Fruit fly (Drosophila melanogaster) whole organism, embryonic: Measurements from ENCODE around the gene CG9919.

Experiments used
- CG10267 ChIP-seq: fragments of 200-800 bp; sonication (Bioruptor generic); optimal IDR thresholded peaks from 2 replicates; lab custom pipeline; 2018; ENCODE audit warnings: missing biosample characterization, mild to moderate bottlenecking, missing genetic modification characterization, moderate library complexity
- CG10654 ChIP-seq: fragments of 200-800 bp; sonication (Bioruptor generic); optimal IDR thresholded peaks from 2 replicates; lab custom pipeline; 2016; ENCODE audit warnings: missing biosample characterization, missing genetic modification characterization
- CG13123 ChIP-seq: fragments of 200-800 bp; sonication (Bioruptor generic); optimal IDR thresholded peaks from 2 replicates; lab custom pipeline; 2016; ENCODE audit warnings: missing biosample characterization, missing genetic modification characterization
- CG14441 ChIP-seq: fragments of 200-800 bp; sonication (Bioruptor generic); IDR thresholded peaks from 2 replicates; pipeline ENCODE4 v1.3.6; 2022; ENCODE audit warnings: missing biosample characterization, missing genetic modification characterization
- CG14860 ChIP-seq: fragments of 200-800 bp; sonication (Bioruptor generic); IDR thresholded peaks from 3 replicates; pipeline ENCODE4 v1.3.6; 2022; ENCODE audit warnings: missing biosample characterization, missing genetic modification characterization; ENCODE audit not compliant: partially characterized antibody
- CG15073 ChIP-seq: fragments of 200-800 bp; sonication (Bioruptor generic); optimal IDR thresholded peaks from 2 replicates; lab custom pipeline; 2016; ENCODE audit warnings: missing biosample characterization, missing genetic modification characterization
- CG17359 ChIP-seq: fragments of 200-800 bp; sonication (Bioruptor generic); optimal IDR thresholded peaks from 3 replicates; lab custom pipeline; 2018; ENCODE audit warnings: missing biosample characterization, mild to moderate bottlenecking, missing genetic modification characterization, moderate library complexity
- CG3726 ChIP-seq: fragments of 200-800 bp; sonication (Bioruptor generic); IDR thresholded peaks from 3 replicates; pipeline ENCODE4, ENCODE4 v1.3.6; 2022; ENCODE audit warnings: missing biosample characterization, missing genetic modification characterization
- CG3847 ChIP-seq: fragments of 200-800 bp; sonication (Bioruptor generic); IDR thresholded peaks from 2 replicates; pipeline ENCODE4 v1.3.6; 2022; ENCODE audit warnings: missing biosample characterization, missing genetic modification characterization
- CG4282 ChIP-seq: fragments of 200-800 bp; sonication (Bioruptor generic); optimal IDR thresholded peaks from 2 replicates; lab custom pipeline; 2016; ENCODE audit warnings: missing biosample characterization, missing genetic modification characterization
- CG4328 ChIP-seq: fragments of 200-800 bp; sonication (Bioruptor generic); optimal IDR thresholded peaks from 3 replicates; lab custom pipeline; 2017; ENCODE audit warnings: missing biosample characterization, missing genetic modification reagents, missing genetic modification characterization
- CG43689 ChIP-seq: fragments of 200-800 bp; sonication (Bioruptor generic); IDR thresholded peaks from 2 replicates; pipeline ENCODE4 v1.3.6; 2022; ENCODE audit warnings: missing biosample characterization, missing genetic modification characterization
- CG4820 ChIP-seq: fragments of 200-800 bp; sonication (Bioruptor generic); optimal IDR thresholded peaks from 3 replicates; lab custom pipeline; 2016; ENCODE audit warnings: missing biosample characterization, missing genetic modification characterization
- CG5245 ChIP-seq: fragments of 200-800 bp; sonication (Bioruptor generic); optimal IDR thresholded peaks from 3 replicates; lab custom pipeline; 2016; ENCODE audit warnings: missing biosample characterization, missing genetic modification characterization
- CG6854 ChIP-seq: fragments of 200-800 bp; sonication (Bioruptor generic); optimal IDR thresholded peaks from 3 replicates; lab custom pipeline; 2017; ENCODE audit warnings: missing biosample characterization, mild to moderate bottlenecking, missing genetic modification characterization
- CG7271 ChIP-seq: fragments of 200-800 bp; sonication (Bioruptor generic); optimal IDR thresholded peaks from 2 replicates; lab custom pipeline; 2018; ENCODE audit warnings: missing biosample characterization, mild to moderate bottlenecking, missing genetic modification characterization, moderate library complexity
- CG7556 ChIP-seq: fragments of 200-800 bp; sonication (Bioruptor generic); optimal IDR thresholded peaks from 2 replicates; lab custom pipeline; 2017; ENCODE audit warnings: missing biosample characterization, mild to moderate bottlenecking, missing genetic modification characterization
- CG8290 ChIP-seq, 3 experiments: fragments of 200-800 bp; sonication (Bioruptor generic); optimal IDR thresholded peaks; 2 replicates each; lab custom pipeline; 2016 to 2019; ENCODE audit warnings: missing biosample characterization in 3 of 3, missing genetic modification characterization in 3 of 3, mild to moderate bottlenecking in 2 of 3, moderate library complexity in 1 of 3
- CG9817 ChIP-seq: fragments of 200-800 bp; sonication (Bioruptor generic); optimal IDR thresholded peaks from 2 replicates; lab custom pipeline; 2018; ENCODE audit warnings: missing biosample characterization, mild to moderate bottlenecking, missing genetic modification characterization, moderate library complexity
- CkIIα-i1 ChIP-seq: fragments of 200-800 bp; sonication (Bioruptor generic); IDR thresholded peaks from 2 replicates; pipeline ENCODE4 v1.3.6; 2022; ENCODE audit warnings: missing biosample characterization, missing genetic modification characterization
- Dad ChIP-seq: fragments of 200-800 bp; sonication (Bioruptor generic); optimal IDR thresholded peaks from 3 replicates; lab custom pipeline; 2016; ENCODE audit warnings: missing biosample characterization, missing genetic modification characterization
- Doc3 ChIP-seq: fragments of 200-800 bp; sonication (Bioruptor generic); IDR thresholded peaks from 3 replicates; pipeline ENCODE4 v1.3.6; 2022; ENCODE audit warnings: missing biosample characterization, missing genetic modification characterization; ENCODE audit not compliant: partially characterized antibody
- Fer1 ChIP-seq: fragments of 200-800 bp; sonication (Bioruptor generic); optimal IDR thresholded peaks from 2 replicates; lab custom pipeline; 2017; ENCODE audit warnings: missing biosample characterization, mild to moderate bottlenecking, missing genetic modification characterization
- Hey ChIP-seq: fragments of 200-800 bp; sonication (Bioruptor generic); optimal IDR thresholded peaks from 3 replicates; lab custom pipeline; 2018; ENCODE audit warnings: missing biosample characterization, mild to moderate bottlenecking, missing genetic modification characterization
- Med ChIP-seq: fragments of 200-800 bp; sonication (Bioruptor generic); peaks from one replicate; lab custom pipeline; 2016; ENCODE audit warnings: missing biosample characterization, missing genetic modification characterization, mild to moderate bottlenecking, inconsistent platforms, moderate library complexity
- NC2α ChIP-seq: fragments of 200-800 bp; sonication (Bioruptor generic); optimal IDR thresholded peaks from 2 replicates; lab custom pipeline; 2016; ENCODE audit warnings: missing biosample characterization, missing genetic modification characterization
- Nf-YA ChIP-seq: fragments of 200-800 bp; sonication (Bioruptor generic); IDR thresholded peaks from 2 replicates; pipeline ENCODE4 v1.3.6; 2022; ENCODE audit warnings: missing biosample characterization, missing genetic modification characterization
- Nf-YC ChIP-seq: fragments of 200-800 bp; optimal IDR thresholded peaks from 3 replicates; lab custom pipeline; 2019; ENCODE audit warnings: missing biosample characterization, mild to moderate bottlenecking, missing genetic modification characterization, moderate library complexity
- Ptx1 ChIP-seq: fragments of 200-800 bp; sonication (Bioruptor generic); IDR thresholded peaks from 2 replicates; pipeline ENCODE4 v1.3.6; 2022; ENCODE audit warnings: missing biosample characterization, missing genetic modification characterization
- Ravus ChIP-seq: fragments of 200-800 bp; sonication (Bioruptor generic); IDR thresholded peaks from 2 replicates; pipeline ENCODE4 v1.3.6; 2022; ENCODE audit warnings: missing biosample characterization, missing genetic modification characterization
- Rfx ChIP-seq: fragments of 200-800 bp; sonication (Bioruptor generic); IDR thresholded peaks from 2 replicates; pipeline ENCODE4 v1.3.6; 2022; ENCODE audit warnings: missing biosample characterization, missing genetic modification characterization
- Vsx1 ChIP-seq: fragments of 200-800 bp; sonication (Bioruptor generic); optimal IDR thresholded peaks from 2 replicates; lab custom pipeline; 2017; ENCODE audit warnings: missing biosample characterization, mild to moderate bottlenecking, missing genetic modification characterization, missing genetic modification reagents
- bigmax ChIP-seq: fragments of 200-800 bp; sonication (Bioruptor generic); optimal IDR thresholded peaks from 2 replicates; lab custom pipeline; 2018; ENCODE audit warnings: missing biosample characterization, mild to moderate bottlenecking, missing genetic modification characterization
- bowl ChIP-seq: fragments of 200-800 bp; sonication (Bioruptor generic); IDR thresholded peaks from 2 replicates; pipeline ENCODE4 v1.3.6; 2022; ENCODE audit warnings: missing biosample characterization, missing genetic modification characterization
- chn ChIP-seq: fragments of 200-800 bp; sonication (Bioruptor generic); optimal IDR thresholded peaks from 2 replicates; lab custom pipeline; 2016; ENCODE audit warnings: missing biosample characterization, missing genetic modification characterization
- croc ChIP-seq: fragments of 200-800 bp; sonication (Bioruptor generic); conservative IDR thresholded peaks from 3 replicates; pipeline ENCODE4 v1.3.6; 2022; ENCODE audit warnings: missing biosample characterization, missing genetic modification characterization
- esg ChIP-seq: fragments of 200-800 bp; sonication (Bioruptor generic); conservative IDR thresholded peaks from 2 replicates; pipeline ENCODE4 v1.3.6; 2022; ENCODE audit warnings: missing biosample characterization, missing genetic modification characterization
- ewg ChIP-seq: fragments of 200-800 bp; sonication (Bioruptor generic); optimal IDR thresholded peaks from 3 replicates; lab custom pipeline; 2017; ENCODE audit warnings: mild to moderate bottlenecking, missing biosample characterization, missing genetic modification reagents, missing genetic modification characterization
- fru ChIP-seq: fragments of >200 bp; optimal IDR thresholded peaks from 2 replicates; lab custom pipeline; 2017
- gcm ChIP-seq: fragments of 200-800 bp; sonication (Bioruptor generic); optimal IDR thresholded peaks from 2 replicates; lab custom pipeline; 2019; ENCODE audit warnings: missing biosample characterization, mild to moderate bottlenecking, missing genetic modification characterization, moderate library complexity
- gsb ChIP-seq: fragments of 200-800 bp; sonication (Bioruptor generic); IDR thresholded peaks from 2 replicates; pipeline ENCODE4 v1.3.6; 2022; ENCODE audit warnings: missing biosample characterization, missing genetic modification characterization
- insv ChIP-seq, 2 experiments: fragments of 200-800 bp; sonication (Bioruptor generic); optimal IDR thresholded peaks; 3 replicates each; lab custom pipeline; 2016 to 2018; ENCODE audit warnings: missing biosample characterization in 2 of 2, missing genetic modification characterization in 2 of 2
- nom ChIP-seq: fragments of 200-800 bp; sonication (Bioruptor generic); optimal IDR thresholded peaks from 2 replicates; lab custom pipeline; 2017; ENCODE audit warnings: missing biosample characterization, missing genetic modification characterization, mild to moderate bottlenecking, moderate library complexity, missing genetic modification reagents
- odd ChIP-seq: fragments of 200-800 bp; sonication (Bioruptor generic); optimal IDR thresholded peaks from 2 replicates; lab custom pipeline; 2017; ENCODE audit warnings: missing biosample characterization, mild to moderate bottlenecking, missing genetic modification characterization
- otp ChIP-seq: fragments of 200-800 bp; sonication (Bioruptor generic); IDR thresholded peaks from 3 replicates; pipeline ENCODE4, ENCODE4 v1.3.6; 2022; ENCODE audit warnings: missing biosample characterization, missing genetic modification characterization
- pita ChIP-seq: fragments of 200-800 bp; sonication (Bioruptor generic); optimal IDR thresholded peaks from 2 replicates; lab custom pipeline; 2017; ENCODE audit warnings: missing biosample characterization, mild to moderate bottlenecking, missing genetic modification characterization
- tna ChIP-seq: fragments of 200-800 bp; sonication (Bioruptor generic); IDR thresholded peaks from 2 replicates; pipeline ENCODE4 v1.3.6; 2022; ENCODE audit warnings: missing biosample characterization, missing genetic modification characterization; ENCODE audit not compliant: partially characterized antibody
- vnd ChIP-seq: fragments of 200-800 bp; sonication (Bioruptor generic); IDR thresholded peaks from 3 replicates; pipeline ENCODE4 v1.3.6; 2022; ENCODE audit warnings: missing biosample characterization, missing genetic modification characterization; ENCODE audit not compliant: partially characterized antibody
- zfh1 ChIP-seq: fragments of 200-800 bp; sonication (Bioruptor generic); IDR thresholded peaks from 3 replicates; pipeline ENCODE4 v1.3.6; 2022; ENCODE audit warnings: missing biosample characterization, missing genetic modification characterization

The CG9919 gene

DNA sequence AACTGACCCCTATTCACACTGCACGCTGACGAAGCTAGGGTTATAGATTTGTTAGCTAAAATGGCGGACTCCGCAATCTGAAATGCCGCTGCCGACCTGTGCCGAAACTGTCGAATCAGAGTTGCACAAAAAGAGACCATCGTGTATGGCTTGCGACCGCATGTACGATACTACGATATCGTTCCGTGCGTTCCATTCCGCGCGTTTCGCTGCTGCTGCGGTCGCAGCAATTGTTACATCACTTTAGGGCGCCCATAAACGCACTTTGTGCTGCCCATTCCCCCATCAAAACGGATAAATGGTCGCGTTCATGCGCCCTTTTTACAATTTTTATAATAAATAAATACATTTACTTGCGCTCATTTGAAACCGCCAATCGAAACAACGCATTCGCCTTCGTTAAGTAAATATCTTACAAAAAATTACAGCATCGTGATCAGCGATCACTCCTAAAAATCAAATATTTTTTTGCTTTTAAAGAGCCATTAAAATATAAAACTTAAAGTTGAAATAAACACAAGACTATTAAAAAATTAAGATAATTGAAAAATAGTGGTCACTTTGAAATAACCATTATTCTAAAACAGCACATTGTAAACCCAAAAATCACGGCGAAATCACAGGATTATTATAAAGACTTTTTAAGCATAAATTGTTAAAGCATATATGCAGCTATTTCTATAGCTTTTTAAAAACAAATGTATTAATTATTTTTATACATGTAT is 10.2 kb downstream of the CG9919 start, which contains the start of gene Cyp1 (continued):
- TF ChIP-seq CG6854 (GFP tag; lab: Kevin White, UChicago) (no peak), Nf-YA (GFP tag; lab: Robert Waterston, UW) (no peak; the same call in 1 of the 2 replicates), CG3847 (GFP tag; lab: Robert Waterston, UW) (peak; percentile 58; the same call in 1 of the 2 replicates), pita (GFP tag; lab: Kevin White, UChicago) (no peak), Rfx (GFP tag; lab: Robert Waterston, UW) (peak; percentile 74), CG4820 (GFP tag; lab: Kevin White, UChicago) (peak; percentile 31), CkIIα-i1 (GFP tag; lab: Robert Waterston, UW) (no peak), CG7556 (no peak), CG7271 (tag; lab: Kevin White, UChicago) (peak; percentile 19), Ptx1 (GFP tag; lab: Robert Waterston, UW) (0 out of 2 replicates have a peak, but pooled peaks have one; percentile 43), zfh1 (GFP tag; lab: Robert Waterston, UW) (peak; percentile 70; the same call in 2 of the 3 replicates), Doc3 (GFP tag; lab: Robert Waterston, UW) (0 out of 3 replicates have a peak, but pooled peaks have one; percentile 42), Nf-YC (tag; lab: Kevin White, UChicago) (no peak), odd (GFP tag; lab: Kevin White, UChicago) (no peak), nom (peak; percentile 66), gsb (GFP tag; lab: Robert Waterston, UW) (peak; percentile 45), fru (lab: Kevin White, UChicago) (no peak), vnd (GFP tag; lab: Robert Waterston, UW) (peak; percentile 69), gcm (GFP tag; lab: Kevin White, UChicago) (no peak), CG14860 (GFP tag; lab: Robert Waterston, UW) (peak; percentile 58; the same call in 2 of the 3 replicates), CG10654 (GFP tag; lab: Kevin White, UChicago) (no peak), Hey (tag; lab: Kevin White, UChicago) (no peak), otp (GFP tag; lab: Robert Waterston, UW) (0 out of 3 replicates have a peak, but pooled peaks have one; percentile 29), CG5245 (GFP tag; lab: Kevin White, UChicago) (no peak), insv (GFP tag; optimal IDR thresholded peaks at IDR 0.05; lab: Kevin White, UChicago) (no peak), Ravus (GFP tag; lab: Robert Waterston, UW) (no peak), CG4328 (GFP tag; lab: Kevin White, UChicago) (no peak), esg (GFP tag; lab: Robert Waterston, UW) (no peak; the same call in 1 of the 2 replicates), CG43689 (no peak), bigmax (GFP tag; lab: Kevin White, UChicago) (peak; percentile 80), bowl (GFP tag; lab: Robert Waterston, UW) (no peak), CG17359 (tag; lab: Kevin White, UChicago) (peak; percentile 15), Fer1 (GFP tag; lab: Kevin White, UChicago) (peak; percentile 39), Vsx1 (GFP tag; lab: Kevin White, UChicago) (no peak), tna (peak; percentile 73), CG14441 (GFP tag; lab: Robert Waterston, UW) (peak; percentile 63), CG4282 (GFP tag; lab: Kevin White, UChicago) (no peak), CG8290 (GFP tag; optimal IDR thresholded peaks at IDR 0.05; lab: Kevin White, UChicago) (peak; percentile 24), CG8290 (tag; optimal IDR thresholded peaks at IDR 0.05; lab: Kevin White, UChicago) (peak; percentile 0 to 80), CG9817 (tag; lab: Kevin White, UChicago) (peak; percentile 38), CG10267 (tag; lab: Kevin White, UChicago) (no peak), NC2α (no peak), ewg (GFP tag; lab: Kevin White, UChicago) (peak; percentile 12), croc (GFP tag; lab: Robert Waterston, UW) (no peak), chn (GFP tag; lab: Kevin White, UChicago) (no peak), CG15073 (GFP tag; lab: Kevin White, UChicago) (no peak), Dad (no peak), Med (GFP tag; lab: Kevin White, UChicago) (peak; percentile 88), CG13123 (GFP tag; lab: Kevin White, UChicago) (no peak), CG3726 (no peak)
